Worm (Caenorhabditis elegans) whole organism, L3 larva: ENCODE data around the gene srz-79.

Source experiments
- fos-1 ChIP-seq: fragments of 150-350 bp; optimal IDR thresholded peaks from 2 replicates; lab custom pipeline; 2014; ENCODE audit warnings: missing biosample characterization, missing genetic modification characterization
- nhr-237 ChIP-seq: fragments of 150-350 bp; optimal IDR thresholded peaks from 2 replicates; lab custom pipeline; 2014; ENCODE audit warnings: missing biosample characterization, missing genetic modification characterization
- nhr-77 ChIP-seq: fragments of 150-350 bp; optimal IDR thresholded peaks from 2 replicates; lab custom pipeline; 2014; ENCODE audit warnings: missing biosample characterization, missing genetic modification characterization
- ztf-11 ChIP-seq: fragments of 150-350 bp; optimal IDR thresholded peaks from 2 replicates; lab custom pipeline; 2014; ENCODE audit warnings: missing biosample characterization, missing genetic modification characterization

- TF ChIP-seq nhr-77 (tag; lab: Kevin White, UChicago), result no peak
- no peak for TF ChIP-seq ztf-11 (tag; lab: Kevin White, UChicago)
- no peak for TF ChIP-seq fos-1
- TF ChIP-seq nhr-237 (tag; lab: Kevin White, UChicago), result no peak
Measured at ce11 chrIV:3463254-3463653, 30.2 kb upstream of the srz-79 start, which contains the start of gene F58E2.4.
